Worm (Caenorhabditis elegans): ENCODE measurements around the gene C10E2.5.

DNA sequence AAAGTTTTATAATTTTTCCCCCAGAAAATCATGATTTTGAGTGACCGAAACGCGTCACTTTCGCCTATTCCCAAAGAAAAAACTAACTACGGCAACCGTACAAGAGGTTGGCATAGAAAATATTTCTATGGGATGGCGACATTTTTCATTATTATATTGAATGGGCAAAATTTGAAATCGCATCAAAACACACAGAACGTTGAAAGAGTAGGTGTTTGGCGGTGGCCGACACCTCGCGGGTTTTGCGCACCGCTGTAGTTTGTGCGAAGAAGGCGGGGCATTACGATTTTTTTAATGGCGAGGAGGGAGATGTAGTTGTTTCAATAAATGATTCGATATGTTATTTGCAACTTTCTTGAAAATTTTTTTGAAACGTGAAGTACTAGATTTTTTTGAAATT is 32.4 kb downstream of the C10E2.5 start:
- TF ChIP-seq fkh-10 (GFP tag; optimal IDR thresholded peaks at IDR 0.05) (no peak), daf-12 (tag; optimal IDR thresholded peaks at IDR 0.05) (no peak), aly-2 (tag; optimal IDR thresholded peaks at IDR 0.05) (no peak), nhr-237 (tag; optimal IDR thresholded peaks at IDR 0.05) (no peak), nhr-28 (tag; optimal IDR thresholded peaks at IDR 0.05) (no peak), unc-62 (GFP tag; optimal IDR thresholded peaks at IDR 0.05) (no peak), lin-39 (tag; optimal IDR thresholded peaks at IDR 0.05) (no peak), nhr-11 (tag; optimal IDR thresholded peaks at IDR 0.05) (no peak)
